Worm (Caenorhabditis elegans) whole organism, early embryonic: ENCODE results near the gene C56E6.2.

Experiments used
- ama-1 ChIP-seq: fragments of 150-350 bp; optimal IDR thresholded peaks from 2 replicates; lab custom pipeline; 2014
- flt-1 ChIP-seq: fragments of 200-800 bp; sonication (Bioruptor generic); IDR thresholded peaks from 2 replicates; pipeline ENCODE4 v1.3.6; 2022; ENCODE audit warnings: missing genetic modification characterization, missing compliant biosample characterization
- tbx-37 ChIP-seq: fragments of 200-800 bp; sonication (Bioruptor generic); conservative IDR thresholded peaks from 2 replicates; pipeline ENCODE4 v1.3.6; 2022; ENCODE audit warnings: missing genetic modification reagents, missing genetic modification characterization, missing compliant biosample characterization
- tra-4 ChIP-seq: sonication (generic microtip); optimal IDR thresholded peaks from 2 replicates; lab custom pipeline; 2017; ENCODE audit warnings: missing genetic modification characterization, missing compliant biosample characterization

DNA sequence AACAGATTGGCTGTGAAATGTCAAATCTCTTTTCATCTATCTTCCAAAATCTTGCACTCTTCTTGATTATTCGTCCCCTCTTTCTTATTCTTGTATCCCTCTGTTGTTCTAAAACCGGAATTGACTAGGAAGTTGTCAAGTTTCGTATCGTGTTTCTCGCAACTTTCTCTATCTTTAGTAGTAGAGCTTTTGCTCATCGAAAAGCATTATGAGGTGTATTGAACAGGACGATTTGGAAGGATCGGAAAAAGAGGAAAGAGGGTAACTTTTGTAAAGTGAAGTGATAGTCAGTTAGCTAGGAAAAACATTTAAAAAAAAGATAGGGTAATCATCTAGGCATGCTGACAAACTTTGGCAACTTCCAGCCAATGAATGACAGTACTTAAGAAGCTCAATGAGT lies 28.2 kb upstream of the C56E6.2 start:
- TF ChIP-seq ama-1 (lab: Kevin White, UChicago) = no peak
- no peak for TF ChIP-seq tra-4 (tag; lab: Kevin White, UChicago)
- no peak for TF ChIP-seq tbx-37
- no peak for TF ChIP-seq flt-1 (GFP tag; lab: Robert Waterston, UW)
